Fruit fly (Drosophila melanogaster) whole organism, embryonic: ENCODE results near the gene CG31855.

Experiments used
- Abd-B ChIP-seq: fragments of 200-800 bp; sonication (Bioruptor generic); optimal IDR thresholded peaks from 2 replicates; lab custom pipeline; 2018; ENCODE audit warnings: missing biosample characterization, mild to moderate bottlenecking, missing genetic modification characterization, moderate library complexity
- CG14965 ChIP-seq: fragments of 200-800 bp; sonication (Bioruptor generic); optimal IDR thresholded peaks from 2 replicates; lab custom pipeline; 2016; ENCODE audit warnings: missing biosample characterization, missing genetic modification characterization, borderline replicate concordance
- CG17328 ChIP-seq: fragments of 200-800 bp; sonication (Bioruptor generic); IDR thresholded peaks from 2 replicates; pipeline ENCODE4 v1.3.6; 2022; ENCODE audit warnings: missing biosample characterization, missing genetic modification characterization
- CG17568 ChIP-seq: fragments of 200-800 bp; sonication (Bioruptor generic); optimal IDR thresholded peaks from 2 replicates; lab custom pipeline; 2018; ENCODE audit warnings: missing biosample characterization, mild to moderate bottlenecking, missing genetic modification characterization, moderate library complexity
- CG17912 ChIP-seq: fragments of 200-800 bp; sonication (Bioruptor generic); optimal IDR thresholded peaks from 2 replicates; lab custom pipeline; 2018; ENCODE audit warnings: missing biosample characterization, mild to moderate bottlenecking, missing genetic modification characterization
- CG1832 ChIP-seq: fragments of 200-800 bp; sonication (Bioruptor generic); optimal IDR thresholded peaks from 2 replicates; lab custom pipeline; 2017; ENCODE audit warnings: missing biosample characterization, mild to moderate bottlenecking, missing genetic modification characterization, inconsistent platforms
- CG18619 ChIP-seq: fragments of 200-800 bp; sonication (Bioruptor generic); optimal IDR thresholded peaks from 3 replicates; lab custom pipeline; 2017; ENCODE audit warnings: missing biosample characterization, mild to moderate bottlenecking, missing genetic modification characterization
- CG2678 ChIP-seq: fragments of 200-800 bp; sonication (Bioruptor generic); optimal IDR thresholded peaks from 3 replicates; lab custom pipeline; 2019; ENCODE audit warnings: missing biosample characterization, mild to moderate bottlenecking, missing genetic modification characterization, moderate library complexity
- CG2712 ChIP-seq: fragments of 200-800 bp; optimal IDR thresholded peaks from 3 replicates; lab custom pipeline; 2019; ENCODE audit warnings: missing biosample characterization, mild to moderate bottlenecking, missing genetic modification characterization, moderate library complexity
- CG30403 ChIP-seq: fragments of 200-800 bp; sonication (Bioruptor generic); optimal IDR thresholded peaks from 3 replicates; lab custom pipeline; 2016; ENCODE audit warnings: missing biosample characterization, missing genetic modification characterization
- CG30431 ChIP-seq: fragments of 200-800 bp; sonication (Bioruptor generic); optimal IDR thresholded peaks from 2 replicates; lab custom pipeline; 2017; ENCODE audit warnings: missing biosample characterization, missing genetic modification characterization
- CG31388 ChIP-seq: fragments of 200-800 bp; sonication (Bioruptor generic); optimal IDR thresholded peaks from 2 replicates; lab custom pipeline; 2016; ENCODE audit warnings: missing biosample characterization, missing genetic modification characterization
- CG32767 ChIP-seq: fragments of 200-800 bp; sonication (Bioruptor generic); IDR thresholded peaks from 2 replicates; pipeline ENCODE4 v1.3.6; 2022; ENCODE audit warnings: missing biosample characterization, missing genetic modification characterization
- CG4282 ChIP-seq: fragments of 200-800 bp; sonication (Bioruptor generic); optimal IDR thresholded peaks from 2 replicates; lab custom pipeline; 2016; ENCODE audit warnings: missing biosample characterization, missing genetic modification characterization
- CG4328 ChIP-seq: fragments of 200-800 bp; sonication (Bioruptor generic); optimal IDR thresholded peaks from 3 replicates; lab custom pipeline; 2017; ENCODE audit warnings: missing biosample characterization, missing genetic modification reagents, missing genetic modification characterization
- CG4707 ChIP-seq: fragments of 200-800 bp; sonication (Bioruptor generic); optimal IDR thresholded peaks from 2 replicates; lab custom pipeline; 2018; ENCODE audit warnings: missing biosample characterization, mild to moderate bottlenecking, missing genetic modification characterization, moderate library complexity
- CG4730 ChIP-seq: fragments of 200-800 bp; sonication (Bioruptor generic); IDR thresholded peaks from 2 replicates; pipeline ENCODE4 v1.3.6; 2022; ENCODE audit warnings: missing biosample characterization, missing genetic modification characterization
- CG5180 ChIP-seq: fragments of 200-800 bp; sonication (Bioruptor generic); optimal IDR thresholded peaks from 3 replicates; lab custom pipeline; 2017; ENCODE audit warnings: missing biosample characterization, missing genetic modification characterization, mild to moderate bottlenecking, moderate library complexity, missing genetic modification reagents
- CG7372 ChIP-seq: fragments of 200-800 bp; sonication (Bioruptor generic); IDR thresholded peaks from 2 replicates; pipeline ENCODE4 v1.3.6; 2022; ENCODE audit warnings: missing biosample characterization, missing genetic modification characterization
- CG7745 ChIP-seq: fragments of 200-800 bp; sonication (Bioruptor generic); optimal IDR thresholded peaks from 2 replicates; lab custom pipeline; 2018; ENCODE audit warnings: missing biosample characterization, mild to moderate bottlenecking, missing genetic modification characterization, moderate library complexity
- CG7928 ChIP-seq: fragments of 200-800 bp; sonication (Bioruptor generic); optimal IDR thresholded peaks from 2 replicates; lab custom pipeline; 2017; ENCODE audit warnings: missing biosample characterization, mild to moderate bottlenecking, missing genetic modification characterization
- CG8924 ChIP-seq: fragments of 200-800 bp; optimal IDR thresholded peaks from 3 replicates; lab custom pipeline; 2019; ENCODE audit warnings: missing biosample characterization, mild to moderate bottlenecking, missing genetic modification characterization, moderate library complexity
- CoRest ChIP-seq: fragments of 200-800 bp; sonication (Bioruptor generic); optimal IDR thresholded peaks from 3 replicates; lab custom pipeline; 2018; ENCODE audit warnings: missing biosample characterization, mild to moderate bottlenecking, missing genetic modification characterization, moderate library complexity
- Dfd ChIP-seq, 2 experiments: fragments of >200 bp; optimal IDR thresholded peaks; 2 replicates each; lab custom pipeline; 2017; ENCODE audit warnings: missing biosample characterization in 2 of 2, missing genetic modification characterization in 2 of 2
- Dip2 ChIP-seq: fragments of 200-800 bp; sonication (Bioruptor generic); IDR thresholded peaks from 2 replicates; pipeline ENCODE4 v1.3.6; 2022; ENCODE audit warnings: missing biosample characterization, missing genetic modification characterization
- H2.0 ChIP-seq: fragments of 200-800 bp; sonication (Bioruptor generic); IDR thresholded peaks from 2 replicates; pipeline ENCODE4 v1.3.6; 2022; ENCODE audit warnings: missing biosample characterization, missing genetic modification characterization
- Hr78 ChIP-seq, 2 experiments: fragments of 200-800 bp in 1 of 2; fragments of >200 bp in 1 of 2; sonication (Bioruptor generic) in 1 of 2; optimal IDR thresholded peaks; 2 replicates each; lab custom pipeline; 2017 to 2019; ENCODE audit warnings: missing biosample characterization in 2 of 2, missing genetic modification characterization in 2 of 2, mild to moderate bottlenecking in 1 of 2, moderate library complexity in 1 of 2
- Hsf ChIP-seq: fragments of 200-800 bp; sonication (Bioruptor generic); optimal IDR thresholded peaks from 3 replicates; lab custom pipeline; 2016; ENCODE audit warnings: missing biosample characterization, missing genetic modification characterization
- Lhr ChIP-seq: fragments of 200-800 bp; sonication (Bioruptor generic); optimal IDR thresholded peaks from 3 replicates; lab custom pipeline; 2017; ENCODE audit warnings: mild to moderate bottlenecking, missing biosample characterization, missing genetic modification reagents, missing genetic modification characterization
- Trl ChIP-seq, 3 experiments: fragments of >200 bp in 2 of 3; fragments of 200-800 bp in 1 of 3; sonication (Bioruptor generic) in 1 of 3; optimal IDR thresholded peaks; 2 replicates in 1 of 3; 3 replicates in 2 of 3; lab custom pipeline; 2016 to 2017; ENCODE audit warnings: missing biosample characterization in 1 of 3, missing genetic modification characterization in 1 of 3
- ac ChIP-seq: fragments of 200-800 bp; sonication (Bioruptor generic); optimal IDR thresholded peaks from 3 replicates; lab custom pipeline; 2017; ENCODE audit warnings: missing biosample characterization, mild to moderate bottlenecking, missing genetic modification characterization
- ap ChIP-seq: fragments of 200-800 bp; sonication (Bioruptor generic); IDR thresholded peaks from 2 replicates; pipeline ENCODE4 v1.3.6; 2022; ENCODE audit warnings: missing biosample characterization, missing genetic modification characterization
- cas ChIP-seq: fragments of 200-800 bp; sonication (Bioruptor generic); IDR thresholded peaks from 2 replicates; pipeline ENCODE4 v1.3.6; 2022; ENCODE audit warnings: missing biosample characterization, missing genetic modification characterization
- crp ChIP-seq, 2 experiments: fragments of 200-800 bp; sonication (Bioruptor generic); optimal IDR thresholded peaks; 2 replicates in 1 of 2; 3 replicates in 1 of 2; lab custom pipeline; 2017; ENCODE audit warnings: missing biosample characterization in 2 of 2, missing genetic modification characterization in 2 of 2, mild to moderate bottlenecking in 1 of 2, moderate library complexity in 1 of 2
- dan ChIP-seq: fragments of 200-800 bp; sonication (Bioruptor generic); IDR thresholded peaks from 2 replicates; pipeline ENCODE4 v1.3.6; 2022; ENCODE audit warnings: missing biosample characterization, missing genetic modification characterization
- esg ChIP-seq: fragments of 200-800 bp; sonication (Bioruptor generic); conservative IDR thresholded peaks from 2 replicates; pipeline ENCODE4 v1.3.6; 2022; ENCODE audit warnings: missing biosample characterization, missing genetic modification characterization
- exex ChIP-seq: fragments of 200-800 bp; sonication (Bioruptor generic); optimal IDR thresholded peaks from 4 replicates; lab custom pipeline; 2018; ENCODE audit warnings: missing biosample characterization, mild to moderate bottlenecking, missing genetic modification characterization, moderate library complexity
- fd64A ChIP-seq: fragments of 200-800 bp; sonication (Bioruptor generic); optimal IDR thresholded peaks from 3 replicates; lab custom pipeline; 2018; ENCODE audit warnings: missing biosample characterization, mild to moderate bottlenecking, missing genetic modification characterization
- fu2 ChIP-seq: fragments of 200-800 bp; sonication (Bioruptor generic); optimal IDR thresholded peaks from 2 replicates; lab custom pipeline; 2016; ENCODE audit warnings: missing biosample characterization, missing genetic modification characterization
- gcm ChIP-seq: fragments of 200-800 bp; sonication (Bioruptor generic); optimal IDR thresholded peaks from 2 replicates; lab custom pipeline; 2019; ENCODE audit warnings: missing biosample characterization, mild to moderate bottlenecking, missing genetic modification characterization, moderate library complexity
- grn ChIP-seq: fragments of 200-800 bp; sonication (Bioruptor generic); optimal IDR thresholded peaks from 3 replicates; lab custom pipeline; 2017; ENCODE audit warnings: missing biosample characterization, missing genetic modification characterization
- h ChIP-seq: fragments of >200 bp; optimal IDR thresholded peaks from 2 replicates; lab custom pipeline; 2017
- hkb ChIP-seq, 2 experiments: fragments of 200-800 bp in 1 of 2; fragments of >200 bp in 1 of 2; sonication (Bioruptor generic) in 1 of 2; IDR thresholded peaks in 1 of 2; optimal IDR thresholded peaks in 1 of 2; 2 replicates each; pipeline versions ENCODE4 v1.3.6 to Lab custom; 2017 to 2022; ENCODE audit warnings: missing biosample characterization in 1 of 2, missing genetic modification characterization in 1 of 2
- luna ChIP-seq: fragments of 200-800 bp; sonication (Bioruptor generic); optimal IDR thresholded peaks from 2 replicates; lab custom pipeline; 2016; ENCODE audit warnings: missing biosample characterization, missing genetic modification characterization
- mld ChIP-seq: fragments of 200-800 bp; sonication (Bioruptor generic); IDR thresholded peaks from 3 replicates; pipeline ENCODE4 v1.3.6; 2022; ENCODE audit warnings: missing biosample characterization, missing genetic modification characterization; ENCODE audit not compliant: partially characterized antibody
- org-1 ChIP-seq: fragments of 200-800 bp; sonication (Bioruptor generic); optimal IDR thresholded peaks from 2 replicates; lab custom pipeline; 2017; ENCODE audit warnings: missing biosample characterization, missing genetic modification characterization
- salm ChIP-seq: fragments of 200-800 bp; sonication (Bioruptor generic); optimal IDR thresholded peaks from 2 replicates; lab custom pipeline; 2018; ENCODE audit warnings: missing biosample characterization, mild to moderate bottlenecking, missing genetic modification characterization
- slp2 ChIP-seq: fragments of 200-800 bp; sonication (Bioruptor generic); optimal IDR thresholded peaks from 2 replicates; lab custom pipeline; 2016; ENCODE audit warnings: missing biosample characterization, missing genetic modification characterization
- sob ChIP-seq: fragments of 200-800 bp; sonication (Bioruptor generic); IDR thresholded peaks from 2 replicates; pipeline ENCODE4 v1.3.6; 2022; ENCODE audit warnings: missing biosample characterization, missing genetic modification characterization
- tin ChIP-seq: fragments of 200-800 bp; sonication (Bioruptor generic); optimal IDR thresholded peaks from 3 replicates; lab custom pipeline; 2016; ENCODE audit warnings: missing biosample characterization, missing genetic modification characterization

The CG31855 gene

dm6 chr2L:13378488-13378964 is 9.5 kb downstream of the CG31855 start, which contains the start of the genes CG9302 and beta'COP (continued):
- TF ChIP-seq Hr78 (GFP tag; optimal IDR thresholded peaks at IDR 0.05; lab: Kevin White, UChicago) (no peak), Dip2 (GFP tag; lab: Robert Waterston, UW) (no peak), grn (no peak), CG7372 (GFP tag; lab: Robert Waterston, UW) (no peak; the same call in 1 of the 2 replicates), CG17912 (peak; percentile 48), CG4707 (GFP tag; lab: Kevin White, UChicago) (no peak), CG17568 (no peak), H2.0 (no peak), Dfd (GFP tag; optimal IDR thresholded peaks at IDR 0.05; lab: Kevin White, UChicago) (no peak), tin (GFP tag; lab: Kevin White, UChicago) (peak; percentile 60), CG30431 (GFP tag; lab: Kevin White, UChicago) (peak; percentile 20), CG2678 (tag; lab: Kevin White, UChicago) (no peak), fu2 (no peak), CG18619 (GFP tag; lab: Kevin White, UChicago) (peak; percentile 68), CG14965 (GFP tag; lab: Kevin White, UChicago) (no peak), cas (no peak), h (lab: Kevin White, UChicago) (no peak), sob (GFP tag; lab: Robert Waterston, UW) (peak; percentile 56; the same call in 1 of the 2 replicates), CG8924 (tag; lab: Kevin White, UChicago) (peak; percentile 72), luna (GFP tag; lab: Kevin White, UChicago) (peak; percentile 19), ac (GFP tag; lab: Kevin White, UChicago) (no peak), CG7928 (peak; percentile 9), CG1832 (GFP tag; lab: Kevin White, UChicago) (no peak), CG30403 (peak; percentile 83), exex (tag; lab: Kevin White, UChicago) (peak; percentile 51), fd64A (GFP tag; lab: Kevin White, UChicago) (no peak), CoRest (peak; percentile 88), Trl (optimal IDR thresholded peaks at IDR 0.05; lab: Kevin White, UChicago) (no peak), Trl (GFP tag; optimal IDR thresholded peaks at IDR 0.05; lab: Kevin White, UChicago) (peak; percentile 22), gcm (GFP tag; lab: Kevin White, UChicago) (no peak), esg (peak; percentile 40; the same call in 1 of the 2 replicates), CG5180 (no peak), salm (tag; lab: Kevin White, UChicago) (no peak), CG4282 (GFP tag; lab: Kevin White, UChicago) (no peak), Abd-B (peak; percentile 91), org-1 (no peak), CG2712 (tag; lab: Kevin White, UChicago) (peak; percentile 81), hkb (optimal IDR thresholded peaks at IDR 0.05; lab: Kevin White, UChicago) (no peak), hkb (GFP tag; IDR thresholded peaks at IDR 0.05; lab: Robert Waterston, UW) (no peak), CG32767 (GFP tag; lab: Robert Waterston, UW) (0 out of 2 replicates have a peak, but pooled peaks have one; percentile 39), mld (no peak), ap (GFP tag; lab: Robert Waterston, UW) (no peak), CG4328 (peak; percentile 66), CG4730 (GFP tag; lab: Robert Waterston, UW) (no peak), crp (GFP tag; optimal IDR thresholded peaks at IDR 0.05; lab: Kevin White, UChicago) (peak in 1 of 2 experiments; percentile 39), dan (no peak), Hsf (GFP tag; lab: Kevin White, UChicago) (peak; percentile 61), Lhr (GFP tag; lab: Kevin White, UChicago) (peak; percentile 14), CG31388 (GFP tag; lab: Kevin White, UChicago) (no peak), CG7745 (tag; lab: Kevin White, UChicago) (no peak), CG17328 (GFP tag; lab: Robert Waterston, UW) (no peak), slp2 (GFP tag; lab: Kevin White, UChicago) (peak; percentile 21)
